Fruit fly (Drosophila melanogaster) whole organism, adult: ENCODE results near the gene Cyp4d14.

Source experiments
- CG11617 ChIP-seq: fragments of 200-800 bp; sonication (Bioruptor generic); optimal IDR thresholded peaks from 2 replicates; lab custom pipeline; 2017; ENCODE audit warnings: mild to moderate bottlenecking, missing biosample characterization, missing genetic modification reagents, missing genetic modification characterization
- CG12768 ChIP-seq: fragments of 200-800 bp; sonication (Bioruptor generic); optimal IDR thresholded peaks from 2 replicates; lab custom pipeline; 2017; ENCODE audit warnings: missing biosample characterization, missing genetic modification characterization, mild to moderate bottlenecking, moderate library complexity, missing genetic modification reagents
- CG14711 ChIP-seq: fragments of 200-800 bp; sonication (Bioruptor generic); optimal IDR thresholded peaks from 2 replicates; lab custom pipeline; 2018; ENCODE audit warnings: missing biosample characterization, mild to moderate bottlenecking, missing genetic modification characterization, moderate library complexity
- CG1620 ChIP-seq: fragments of 200-800 bp; sonication (Bioruptor generic); optimal IDR thresholded peaks from 2 replicates; lab custom pipeline; 2016; ENCODE audit warnings: missing biosample characterization, missing genetic modification characterization
- CG33017 ChIP-seq: fragments of 200-800 bp; sonication (Bioruptor generic); optimal IDR thresholded peaks from 2 replicates; lab custom pipeline; 2018; ENCODE audit warnings: missing biosample characterization, mild to moderate bottlenecking, missing genetic modification characterization, moderate library complexity
- CG5204 ChIP-seq: fragments of 200-800 bp; sonication (Bioruptor generic); optimal IDR thresholded peaks from 2 replicates; lab custom pipeline; 2016; ENCODE audit warnings: missing biosample characterization, missing genetic modification characterization
- CG7045 ChIP-seq: fragments of 200-800 bp; sonication (Bioruptor generic); optimal IDR thresholded peaks from 2 replicates; lab custom pipeline; 2017; ENCODE audit warnings: missing biosample characterization, mild to moderate bottlenecking, missing genetic modification characterization
- CG7101 ChIP-seq: fragments of 200-800 bp; sonication (Bioruptor generic); optimal IDR thresholded peaks from 2 replicates; lab custom pipeline; 2018; ENCODE audit warnings: missing biosample characterization, mild to moderate bottlenecking, missing genetic modification characterization, moderate library complexity
- Clk ChIP-seq: fragments of 200-800 bp; sonication (Bioruptor generic); optimal IDR thresholded peaks from 2 replicates; lab custom pipeline; 2017; ENCODE audit warnings: missing biosample characterization, missing genetic modification characterization
- Crg-1 ChIP-seq: fragments of 200-800 bp; sonication (Bioruptor generic); optimal IDR thresholded peaks from 2 replicates; lab custom pipeline; 2016; ENCODE audit warnings: missing biosample characterization, missing genetic modification characterization
- Hr96 ChIP-seq: fragments of 200-800 bp; sonication (Bioruptor generic); optimal IDR thresholded peaks from 2 replicates; lab custom pipeline; 2016; ENCODE audit warnings: missing biosample characterization, missing genetic modification characterization
- Mnt ChIP-seq: fragments of 200-800 bp; sonication (Bioruptor generic); optimal IDR thresholded peaks from 2 replicates; lab custom pipeline; 2016; ENCODE audit warnings: missing biosample characterization, mild to moderate bottlenecking, missing genetic modification characterization
- bab1 ChIP-seq: fragments of 200-800 bp; sonication (Bioruptor generic); optimal IDR thresholded peaks from 3 replicates; lab custom pipeline; 2019; ENCODE audit warnings: missing biosample characterization, mild to moderate bottlenecking, missing genetic modification characterization, moderate library complexity
- cic ChIP-seq: fragments of 200-800 bp; sonication (Bioruptor generic); optimal IDR thresholded peaks from 2 replicates; lab custom pipeline; 2017; ENCODE audit warnings: missing biosample characterization, mild to moderate bottlenecking, missing genetic modification characterization, moderate library complexity
- cnc ChIP-seq, 2 experiments: fragments of >200 bp; optimal IDR thresholded peaks; 2 replicates each; lab custom pipeline; 2017
- kay ChIP-seq: fragments of 200-800 bp; sonication (Bioruptor generic); peaks from one replicate; lab custom pipeline; 2016; ENCODE audit warnings: missing biosample characterization, missing genetic modification characterization, borderline replicate concordance
- ovo ChIP-seq: fragments of 200-800 bp; sonication (Bioruptor generic); optimal IDR thresholded peaks from 2 replicates; lab custom pipeline; 2016; ENCODE audit warnings: missing biosample characterization, missing genetic modification characterization
- pad ChIP-seq: fragments of 200-800 bp; sonication (Bioruptor generic); optimal IDR thresholded peaks from 3 replicates; lab custom pipeline; 2017; ENCODE audit warnings: missing biosample characterization, missing genetic modification characterization, mild to moderate bottlenecking, moderate library complexity, missing genetic modification reagents
- tj ChIP-seq: fragments of 200-800 bp; sonication (Bioruptor generic); optimal IDR thresholded peaks from 3 replicates; lab custom pipeline; 2017; ENCODE audit warnings: missing biosample characterization, mild to moderate bottlenecking, missing genetic modification characterization, moderate library complexity
- toe ChIP-seq: fragments of 200-800 bp; sonication (Bioruptor generic); optimal IDR thresholded peaks from 2 replicates; lab custom pipeline; 2016; ENCODE audit warnings: missing biosample characterization, missing genetic modification characterization

Gene Cyp4d14

dm6 chrX:2197414-2198271 is 22.5 kb upstream of the Cyp4d14 start:
- TF ChIP-seq CG11617 (no peak), CG1620 (no peak), bab1 (GFP tag; lab: Kevin White, UChicago) (no peak), CG7045 (GFP tag; lab: Kevin White, UChicago) (no peak), cnc (optimal IDR thresholded peaks at IDR 0.05; lab: Kevin White, UChicago) (no peak), CG12768 (GFP tag; lab: Kevin White, UChicago) (no peak), kay (GFP tag; lab: Kevin White, UChicago) (no peak), CG14711 (tag; lab: Kevin White, UChicago) (no peak), cic (GFP tag; lab: Kevin White, UChicago) (no peak), tj (GFP tag; lab: Kevin White, UChicago) (no peak), CG5204 (GFP tag; lab: Kevin White, UChicago) (no peak), Hr96 (GFP tag; lab: Kevin White, UChicago) (no peak), CG33017 (no peak), toe (GFP tag; lab: Kevin White, UChicago) (no peak), CG7101 (tag; lab: Kevin White, UChicago) (no peak)

- TF ChIP-seq Mnt (GFP tag; lab: Kevin White, UChicago) = no peak
- peak; percentile 90 for TF ChIP-seq tj (GFP tag; lab: Kevin White, UChicago)
- TF ChIP-seq Hr96 (GFP tag; lab: Kevin White, UChicago) = peak; percentile 41
- no peak for TF ChIP-seq CG12768 (GFP tag; lab: Kevin White, UChicago)
- no peak for TF ChIP-seq toe (GFP tag; lab: Kevin White, UChicago)
- no peak for TF ChIP-seq CG1620
- no peak for TF ChIP-seq Crg-1 (GFP tag; lab: Kevin White, UChicago)
- TF ChIP-seq pad = peak; percentile 27
- TF ChIP-seq cic (GFP tag; lab: Kevin White, UChicago) = no peak
- peak; percentile 25 for TF ChIP-seq CG11617
- TF ChIP-seq CG7101 (tag; lab: Kevin White, UChicago) = peak; percentile 71
- peak; percentile 90 for TF ChIP-seq bab1 (GFP tag; lab: Kevin White, UChicago)
- peak; percentile 71 for TF ChIP-seq CG14711 (tag; lab: Kevin White, UChicago)
- TF ChIP-seq CG7045 (GFP tag; lab: Kevin White, UChicago) = no peak
- TF ChIP-seq ovo = no peak
- TF ChIP-seq CG33017 = no peak
- no peak for TF ChIP-seq kay (GFP tag; lab: Kevin White, UChicago)
- no peak for TF ChIP-seq CG5204 (GFP tag; lab: Kevin White, UChicago)
Measured at dm6 chrX:2196086-2196732, 21.1 kb upstream of the Cyp4d14 start.

- no peak for TF ChIP-seq CG33017
- peak; percentile 92 for TF ChIP-seq pad
- TF ChIP-seq Mnt (GFP tag; lab: Kevin White, UChicago) = peak; percentile 34
- peak; percentile 46 for TF ChIP-seq tj (GFP tag; lab: Kevin White, UChicago)
- TF ChIP-seq Clk (GFP tag; lab: Kevin White, UChicago) = no peak
- peak; percentile 37 for TF ChIP-seq ovo
- peak; percentile 13 for TF ChIP-seq CG1620
- TF ChIP-seq toe (GFP tag; lab: Kevin White, UChicago) = no peak
- no peak for TF ChIP-seq CG5204 (GFP tag; lab: Kevin White, UChicago)
- no peak for TF ChIP-seq bab1 (GFP tag; lab: Kevin White, UChicago)
- TF ChIP-seq Hr96 (GFP tag; lab: Kevin White, UChicago) = no peak
- TF ChIP-seq CG14711 (tag; lab: Kevin White, UChicago) = no peak
- TF ChIP-seq kay (GFP tag; lab: Kevin White, UChicago) = no peak
- TF ChIP-seq CG7101 (tag; lab: Kevin White, UChicago) = no peak
- TF ChIP-seq CG12768 (GFP tag; lab: Kevin White, UChicago) = no peak
- no peak for TF ChIP-seq CG7045 (GFP tag; lab: Kevin White, UChicago)
- no peak for TF ChIP-seq CG11617
- TF ChIP-seq cic (GFP tag; lab: Kevin White, UChicago) = peak; percentile 81
- TF ChIP-seq Crg-1 (GFP tag; lab: Kevin White, UChicago) = no peak
- TF ChIP-seq cnc (optimal IDR thresholded peaks at IDR 0.05; lab: Kevin White, UChicago) = no peak
Measured at dm6 chrX:2194208-2195094, 19.3 kb upstream of the Cyp4d14 start.

- TF ChIP-seq CG7045 (GFP tag; lab: Kevin White, UChicago) (no peak), bab1 (GFP tag; lab: Kevin White, UChicago) (no peak), CG7101 (tag; lab: Kevin White, UChicago) (no peak), pad (no peak), tj (GFP tag; lab: Kevin White, UChicago) (no peak), CG1620 (no peak), cic (GFP tag; lab: Kevin White, UChicago) (no peak), toe (GFP tag; lab: Kevin White, UChicago) (no peak), Clk (GFP tag; lab: Kevin White, UChicago) (no peak), CG11617 (no peak), Mnt (GFP tag; lab: Kevin White, UChicago) (no peak), CG33017 (no peak), CG14711 (tag; lab: Kevin White, UChicago) (no peak), cnc (optimal IDR thresholded peaks at IDR 0.05; lab: Kevin White, UChicago) (no peak)
Measured at dm6 chrX:2193809-2194207, 18.7 kb upstream of the Cyp4d14 start, which contains the start of gene CG14053. Gene CG14053, minus strand, starts transcription at chrX:2193909.
